Fruit fly (Drosophila melanogaster) whole organism, embryonic: ENCODE data around the gene CG11790.

ENCODE experiments used
- BEAF-32 ChIP-seq: fragments of 200-800 bp; sonication (Bioruptor generic); optimal IDR thresholded peaks from 3 replicates; lab custom pipeline; 2017; ENCODE audit warnings: missing biosample characterization, missing genetic modification characterization, mild to moderate bottlenecking, moderate library complexity, missing genetic modification reagents
- Bteb2 ChIP-seq: fragments of 200-800 bp; sonication (Bioruptor generic); optimal IDR thresholded peaks from 2 replicates; lab custom pipeline; 2016; ENCODE audit warnings: missing biosample characterization, missing genetic modification characterization
- C15 ChIP-seq: fragments of 200-800 bp; sonication (Bioruptor generic); IDR thresholded peaks from 3 replicates; pipeline ENCODE4 v1.3.6; 2022; ENCODE audit warnings: missing biosample characterization, missing genetic modification characterization
- CG10147 ChIP-seq: fragments of 200-800 bp; sonication (Bioruptor generic); optimal IDR thresholded peaks from 2 replicates; lab custom pipeline; 2019; ENCODE audit warnings: missing biosample characterization, mild to moderate bottlenecking, missing genetic modification characterization, moderate library complexity
- CG10431 ChIP-seq: fragments of 200-800 bp; sonication (Bioruptor generic); optimal IDR thresholded peaks from 3 replicates; lab custom pipeline; 2018; ENCODE audit warnings: missing biosample characterization, mild to moderate bottlenecking, missing genetic modification characterization
- CG13287 ChIP-seq: fragments of 200-800 bp; sonication (Bioruptor generic); IDR thresholded peaks from 2 replicates; pipeline ENCODE4 v1.3.6; 2022; ENCODE audit warnings: missing biosample characterization, missing genetic modification characterization; ENCODE audit not compliant: partially characterized antibody
- CG13424 ChIP-seq: fragments of 200-800 bp; sonication (Bioruptor generic); optimal IDR thresholded peaks from 2 replicates; lab custom pipeline; 2019; ENCODE audit warnings: missing biosample characterization, mild to moderate bottlenecking, missing genetic modification characterization, moderate library complexity
- CG13775 ChIP-seq: fragments of 200-800 bp; sonication (Bioruptor generic); optimal IDR thresholded peaks from 3 replicates; lab custom pipeline; 2017; ENCODE audit warnings: missing biosample characterization, mild to moderate bottlenecking, missing genetic modification characterization
- CG15601 ChIP-seq: fragments of 200-800 bp; sonication (Bioruptor generic); optimal IDR thresholded peaks from 3 replicates; lab custom pipeline; 2019; ENCODE audit warnings: missing biosample characterization, mild to moderate bottlenecking, missing genetic modification characterization, moderate library complexity
- CG2889 ChIP-seq: fragments of 200-800 bp; sonication (Bioruptor generic); IDR thresholded peaks from 3 replicates; pipeline ENCODE4 v1.3.6; 2022; ENCODE audit warnings: missing biosample characterization, missing genetic modification characterization
- CG3281 ChIP-seq: fragments of 200-800 bp; sonication (Bioruptor generic); optimal IDR thresholded peaks from 3 replicates; lab custom pipeline; 2017; ENCODE audit warnings: missing biosample characterization, mild to moderate bottlenecking, missing genetic modification characterization
- CG34422 ChIP-seq: fragments of 200-800 bp; sonication (Bioruptor generic); IDR thresholded peaks from 3 replicates; pipeline ENCODE4 v1.3.6; 2022; ENCODE audit warnings: missing biosample characterization, missing genetic modification characterization
- CG3847 ChIP-seq: fragments of 200-800 bp; sonication (Bioruptor generic); IDR thresholded peaks from 2 replicates; pipeline ENCODE4 v1.3.6; 2022; ENCODE audit warnings: missing biosample characterization, missing genetic modification characterization
- CG7271 ChIP-seq: fragments of 200-800 bp; sonication (Bioruptor generic); optimal IDR thresholded peaks from 2 replicates; lab custom pipeline; 2018; ENCODE audit warnings: missing biosample characterization, mild to moderate bottlenecking, missing genetic modification characterization, moderate library complexity
- CG7963 ChIP-seq: fragments of 200-800 bp; sonication (Bioruptor generic); IDR thresholded peaks from 3 replicates; pipeline ENCODE4 v1.3.6; 2022; ENCODE audit warnings: missing biosample characterization, missing genetic modification characterization; ENCODE audit not compliant: partially characterized antibody
- CG8359 ChIP-seq: fragments of 200-800 bp; sonication (Bioruptor generic); optimal IDR thresholded peaks from 2 replicates; lab custom pipeline; 2017; ENCODE audit warnings: missing biosample characterization, mild to moderate bottlenecking, missing genetic modification characterization, borderline replicate concordance
- CG8478 ChIP-seq: fragments of >200 bp; optimal IDR thresholded peaks from 2 replicates; lab custom pipeline; 2018
- CG9437 ChIP-seq: fragments of 200-800 bp; sonication (Bioruptor generic); optimal IDR thresholded peaks from 2 replicates; lab custom pipeline; 2018; ENCODE audit warnings: missing biosample characterization, mild to moderate bottlenecking, missing genetic modification characterization
- CG9609 ChIP-seq: fragments of 200-800 bp; sonication (Bioruptor generic); optimal IDR thresholded peaks from 3 replicates; lab custom pipeline; 2016; ENCODE audit warnings: missing biosample characterization, missing genetic modification characterization
- CHES-1-like ChIP-seq: fragments of 200-800 bp; sonication (Bioruptor generic); optimal IDR thresholded peaks from 2 replicates; lab custom pipeline; 2016; ENCODE audit warnings: missing biosample characterization, missing genetic modification characterization
- Dfd ChIP-seq, 2 experiments: fragments of >200 bp; optimal IDR thresholded peaks; 2 replicates each; lab custom pipeline; 2017; ENCODE audit warnings: missing biosample characterization in 2 of 2, missing genetic modification characterization in 2 of 2
- Dref ChIP-seq: fragments of 200-800 bp; sonication (Bioruptor generic); IDR thresholded peaks from 2 replicates; pipeline ENCODE4 v1.3.6; 2022; ENCODE audit warnings: missing biosample characterization, missing genetic modification characterization
- Elba2 ChIP-seq: fragments of 200-800 bp; sonication (Bioruptor generic); optimal IDR thresholded peaks from 3 replicates; lab custom pipeline; 2016; ENCODE audit warnings: missing biosample characterization, missing genetic modification characterization
- Fer1 ChIP-seq: fragments of 200-800 bp; sonication (Bioruptor generic); optimal IDR thresholded peaks from 2 replicates; lab custom pipeline; 2017; ENCODE audit warnings: missing biosample characterization, mild to moderate bottlenecking, missing genetic modification characterization
- Fer3 ChIP-seq: fragments of 200-800 bp; sonication (Bioruptor generic); optimal IDR thresholded peaks from 2 replicates; lab custom pipeline; 2018; ENCODE audit warnings: missing biosample characterization, mild to moderate bottlenecking, missing genetic modification characterization, moderate library complexity
- HLHmδ ChIP-seq: fragments of 200-800 bp; sonication (Bioruptor generic); optimal IDR thresholded peaks from 2 replicates; lab custom pipeline; 2018; ENCODE audit warnings: missing biosample characterization, mild to moderate bottlenecking, missing genetic modification characterization, moderate library complexity
- Hr39 ChIP-seq: fragments of >200 bp; optimal IDR thresholded peaks from 2 replicates; lab custom pipeline; 2017
- MESR4 ChIP-seq: fragments of 200-800 bp; sonication (Bioruptor generic); optimal IDR thresholded peaks from 2 replicates; lab custom pipeline; 2018; ENCODE audit warnings: missing biosample characterization, mild to moderate bottlenecking, missing genetic modification characterization, moderate library complexity
- NC2α ChIP-seq: fragments of 200-800 bp; sonication (Bioruptor generic); optimal IDR thresholded peaks from 2 replicates; lab custom pipeline; 2016; ENCODE audit warnings: missing biosample characterization, missing genetic modification characterization
- Nf-YC ChIP-seq: fragments of 200-800 bp; optimal IDR thresholded peaks from 3 replicates; lab custom pipeline; 2019; ENCODE audit warnings: missing biosample characterization, mild to moderate bottlenecking, missing genetic modification characterization, moderate library complexity
- Sin3A ChIP-seq: fragments of >200 bp; optimal IDR thresholded peaks from 2 replicates; lab custom pipeline; 2018
- Sry-β ChIP-seq: fragments of 200-800 bp; sonication (Bioruptor generic); optimal IDR thresholded peaks from 2 replicates; lab custom pipeline; 2018; ENCODE audit warnings: missing biosample characterization, mild to moderate bottlenecking, missing genetic modification characterization, moderate library complexity
- ac ChIP-seq: fragments of 200-800 bp; sonication (Bioruptor generic); optimal IDR thresholded peaks from 3 replicates; lab custom pipeline; 2017; ENCODE audit warnings: missing biosample characterization, mild to moderate bottlenecking, missing genetic modification characterization
- amos ChIP-seq: fragments of 200-800 bp; sonication (Bioruptor generic); IDR thresholded peaks from 2 replicates; pipeline ENCODE4 v1.3.6; 2022; ENCODE audit warnings: missing biosample characterization, missing genetic modification characterization; ENCODE audit not compliant: partially characterized antibody
- btn ChIP-seq: fragments of 200-800 bp; sonication (Bioruptor generic); optimal IDR thresholded peaks from 2 replicates; lab custom pipeline; 2016; ENCODE audit warnings: missing biosample characterization, missing genetic modification characterization
- croc ChIP-seq: fragments of 200-800 bp; sonication (Bioruptor generic); conservative IDR thresholded peaks from 3 replicates; pipeline ENCODE4 v1.3.6; 2022; ENCODE audit warnings: missing biosample characterization, missing genetic modification characterization
- crol ChIP-seq: fragments of 200-800 bp; sonication (Bioruptor generic); IDR thresholded peaks from 2 replicates; pipeline ENCODE4 v1.3.6; 2022; ENCODE audit warnings: missing biosample characterization, missing genetic modification characterization
- dmrt99B ChIP-seq: fragments of 200-800 bp; sonication (Bioruptor generic); optimal IDR thresholded peaks from 2 replicates; lab custom pipeline; 2018; ENCODE audit warnings: missing biosample characterization, mild to moderate bottlenecking, missing genetic modification characterization, moderate library complexity
- ems ChIP-seq: fragments of 200-800 bp; sonication (Bioruptor generic); optimal IDR thresholded peaks from 3 replicates; lab custom pipeline; 2016; ENCODE audit warnings: missing biosample characterization, missing genetic modification characterization
- fu2 ChIP-seq: fragments of 200-800 bp; sonication (Bioruptor generic); optimal IDR thresholded peaks from 2 replicates; lab custom pipeline; 2016; ENCODE audit warnings: missing biosample characterization, missing genetic modification characterization
- hth ChIP-seq: fragments of >200 bp; optimal IDR thresholded peaks from 2 replicates; lab custom pipeline; 2017; ENCODE audit warnings: inconsistent platforms
- kah ChIP-seq: fragments of 200-800 bp; sonication (Bioruptor generic); optimal IDR thresholded peaks from 2 replicates; lab custom pipeline; 2018; ENCODE audit warnings: missing biosample characterization, mild to moderate bottlenecking, missing genetic modification characterization
- lmd ChIP-seq: fragments of 200-800 bp; sonication (Bioruptor generic); IDR thresholded peaks from 2 replicates; pipeline ENCODE4 v1.3.6; 2022; ENCODE audit warnings: missing biosample characterization, missing genetic modification characterization
- mam ChIP-seq: fragments of 200-800 bp; sonication (Bioruptor generic); optimal IDR thresholded peaks from 3 replicates; lab custom pipeline; 2016; ENCODE audit warnings: missing biosample characterization, missing genetic modification characterization
- pros ChIP-seq: fragments of 200-800 bp; sonication (Bioruptor generic); optimal IDR thresholded peaks from 3 replicates; lab custom pipeline; 2019; ENCODE audit warnings: missing biosample characterization, mild to moderate bottlenecking, missing genetic modification characterization, moderate library complexity
- schlank ChIP-seq: fragments of 200-800 bp; sonication (Bioruptor generic); optimal IDR thresholded peaks from 2 replicates; lab custom pipeline; 2018; ENCODE audit warnings: missing biosample characterization, mild to moderate bottlenecking, missing genetic modification characterization
- sima ChIP-seq: fragments of 200-800 bp; sonication (Bioruptor generic); optimal IDR thresholded peaks from 2 replicates; lab custom pipeline; 2016; ENCODE audit warnings: missing biosample characterization, missing genetic modification characterization
- slbo ChIP-seq: fragments of 200-800 bp; sonication (Bioruptor generic); IDR thresholded peaks from 2 replicates; pipeline ENCODE4 v1.3.6; 2022; ENCODE audit warnings: missing biosample characterization, missing genetic modification characterization
- stwl ChIP-seq: fragments of 200-800 bp; sonication (Bioruptor generic); optimal IDR thresholded peaks from 3 replicates; lab custom pipeline; 2018; ENCODE audit warnings: missing biosample characterization, mild to moderate bottlenecking, missing genetic modification characterization, moderate library complexity
- zf30C ChIP-seq: fragments of 200-800 bp; sonication (Bioruptor generic); optimal IDR thresholded peaks from 3 replicates; lab custom pipeline; 2018; ENCODE audit warnings: missing biosample characterization, mild to moderate bottlenecking, missing genetic modification characterization

The CG11790 gene

dm6 chr3R:25024895-25025557 lies 22.5 kb upstream of the CG11790 start, which contains the start of the genes EMC6 and Hr96 (continued):
- TF ChIP-seq CHES-1-like (GFP tag; lab: Kevin White, UChicago) (peak; percentile 91), ac (GFP tag; lab: Kevin White, UChicago) (peak; percentile 77), kah (GFP tag; lab: Kevin White, UChicago) (peak; percentile 71), BEAF-32 (peak; percentile 66), NC2α (peak; percentile 80), CG3281 (peak; percentile 91), hth (lab: Kevin White, UChicago) (no peak), Sry-β (GFP tag; lab: Kevin White, UChicago) (peak; percentile 49), ems (GFP tag; lab: Kevin White, UChicago) (peak; percentile 96), CG15601 (tag; lab: Kevin White, UChicago) (peak; percentile 84), pros (GFP tag; lab: Kevin White, UChicago) (no peak), Sin3A (lab: Kevin White, UChicago) (peak; percentile 70), sima (peak; percentile 36), Fer3 (tag; lab: Kevin White, UChicago) (peak; percentile 94), CG2889 (GFP tag; lab: Robert Waterston, UW) (peak; percentile 85), CG10431 (peak; percentile 63), btn (peak; percentile 81), MESR4 (peak; percentile 93), CG8478 (lab: Kevin White, UChicago) (no peak), dmrt99B (no peak), zf30C (peak; percentile 99), croc (peak; percentile 79), CG7271 (tag; lab: Kevin White, UChicago) (peak; percentile 82), Hr39 (lab: Kevin White, UChicago) (no peak), mam (peak; percentile 96), crol (GFP tag; lab: Robert Waterston, UW) (peak; percentile 95), slbo (GFP tag; lab: Robert Waterston, UW) (peak; percentile 97), CG13424 (tag; lab: Kevin White, UChicago) (peak; percentile 94), fu2 (GFP tag; lab: Kevin White, UChicago) (peak; percentile 83), CG13287 (GFP tag; lab: Robert Waterston, UW) (peak; percentile 77), lmd (GFP tag; lab: Robert Waterston, UW) (peak; percentile 92), Fer1 (GFP tag; lab: Kevin White, UChicago) (peak; percentile 94), schlank (tag; lab: Kevin White, UChicago) (peak; percentile 87), stwl (tag; lab: Kevin White, UChicago) (peak; percentile 80), CG9437 (peak; percentile 71), Nf-YC (tag; lab: Kevin White, UChicago) (peak; percentile 84), Dfd (GFP tag; optimal IDR thresholded peaks at IDR 0.05; lab: Kevin White, UChicago) (no peak), CG10147 (GFP tag; lab: Kevin White, UChicago) (peak; percentile 90), CG8359 (GFP tag; lab: Kevin White, UChicago) (peak; percentile 57), CG13775 (GFP tag; lab: Kevin White, UChicago) (peak; percentile 94), CG9609 (GFP tag; lab: Kevin White, UChicago) (peak; percentile 91), C15 (GFP tag; lab: Robert Waterston, UW) (peak; percentile 85; the same call in 2 of the 3 replicates), CG34422 (GFP tag; lab: Robert Waterston, UW) (peak; percentile 89), CG3847 (GFP tag; lab: Robert Waterston, UW) (peak; percentile 95), Dref (peak; percentile 85), Bteb2 (GFP tag; lab: Kevin White, UChicago) (peak; percentile 93), CG7963 (GFP tag; lab: Robert Waterston, UW) (peak; percentile 82), amos (peak; percentile 63), Elba2 (GFP tag; lab: Kevin White, UChicago) (peak; percentile 78), HLHmδ (GFP tag; lab: Kevin White, UChicago) (no peak)
